Worm (Caenorhabditis elegans) whole organism, L4/young adult: ENCODE measurements around the gene oac-15.

Experiments used
- W03F9.2 ChIP-seq: fragments of 150-350 bp; optimal IDR thresholded peaks from 2 replicates; lab custom pipeline; 2014; ENCODE audit warnings: missing biosample characterization, missing genetic modification characterization
- dao-5 ChIP-seq: sonication (generic microtip); optimal IDR thresholded peaks from 2 replicates; lab custom pipeline; 2016; ENCODE audit warnings: missing genotype, missing genetic modification characterization, moderate library complexity, missing compliant biosample characterization
- him-1 ChIP-seq: sonication (generic microtip); optimal IDR thresholded peaks from 2 replicates; lab custom pipeline; 2016; ENCODE audit warnings: missing genotype, missing genetic modification reagents, missing genetic modification characterization, missing compliant biosample characterization

The oac-15 gene

DNA sequence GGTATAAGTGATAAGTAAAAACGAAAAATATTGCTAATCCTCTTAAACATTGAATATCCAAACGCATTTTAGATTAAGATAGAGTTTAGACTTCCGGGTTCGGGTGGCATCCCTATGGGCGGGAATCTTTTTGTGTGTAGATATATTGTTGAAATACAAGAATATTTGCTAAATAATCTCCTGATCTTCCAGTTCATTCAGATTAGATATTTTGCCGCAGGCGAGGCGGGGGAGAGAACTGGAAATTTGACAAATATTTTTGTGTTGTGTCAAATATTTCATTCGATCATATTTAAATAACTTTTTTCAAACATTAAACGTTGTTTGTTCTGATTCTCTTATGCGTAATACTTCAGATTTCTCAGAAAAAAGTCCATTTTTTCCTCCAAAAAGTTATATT lies at the start of gene oac-15:
oac-15 (minus strand) TSS at position 101 of the 400 bp plus-strand sequence.
- no peak for TF ChIP-seq dao-5 (tag; lab: Kevin White, UChicago)
- TF ChIP-seq him-1 (tag; lab: Kevin White, UChicago): no peak
- TF ChIP-seq W03F9.2 (tag; lab: Kevin White, UChicago): no peak

DNA sequence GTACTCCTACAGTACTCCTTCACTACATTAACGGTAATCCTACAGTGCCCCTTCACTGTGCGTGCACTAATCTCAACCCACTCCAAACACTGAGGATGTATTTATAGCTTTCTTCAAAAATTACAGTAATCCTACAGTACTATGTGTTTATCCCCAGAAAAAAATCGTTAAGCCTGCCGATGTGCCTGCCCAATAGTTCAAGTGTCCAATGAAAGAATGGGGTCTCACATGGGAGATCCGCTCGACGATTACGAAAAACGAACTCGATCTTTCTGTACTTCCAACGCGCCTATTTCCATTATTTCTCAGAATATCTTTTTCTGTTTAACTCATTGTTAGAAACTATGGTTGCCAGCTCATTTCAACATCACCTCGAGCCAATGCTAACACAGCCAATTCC lies 48.4 kb upstream of the oac-15 start, which contains the start of gene nhr-218:
nhr-218 (plus strand) TSS at position 301 of the 400 bp plus-strand sequence.
- TF ChIP-seq dao-5 (tag; lab: Kevin White, UChicago) (no peak), him-1 (tag; lab: Kevin White, UChicago) (no peak), W03F9.2 (tag; lab: Kevin White, UChicago) (no peak)

DNA sequence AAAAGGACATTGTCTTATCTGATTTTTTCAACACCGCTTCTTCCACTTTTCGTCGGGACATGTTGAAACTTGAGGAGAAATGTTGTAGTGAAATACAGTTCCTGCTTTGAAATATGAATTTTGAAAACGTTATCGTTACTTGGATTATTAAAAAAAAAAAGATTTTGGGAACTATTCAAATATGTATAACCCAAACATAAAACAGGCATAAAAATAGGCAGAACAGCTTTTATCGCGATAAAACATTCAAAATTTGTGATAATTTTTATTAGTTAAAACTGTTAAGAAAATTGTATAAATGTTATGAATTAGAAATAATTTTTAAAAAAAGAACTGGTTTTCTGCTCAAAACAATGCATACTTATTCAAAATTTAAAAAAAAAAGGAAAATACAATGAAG lies 46.7 kb upstream of the oac-15 start, which contains the start of gene bgnt-1.3:
bgnt-1.3 (minus strand) TSS at position 101 of the 400 bp plus-strand sequence.
- TF ChIP-seq dao-5 (tag; lab: Kevin White, UChicago) (no peak), him-1 (tag; lab: Kevin White, UChicago) (no peak), W03F9.2 (tag; lab: Kevin White, UChicago) (no peak)

DNA sequence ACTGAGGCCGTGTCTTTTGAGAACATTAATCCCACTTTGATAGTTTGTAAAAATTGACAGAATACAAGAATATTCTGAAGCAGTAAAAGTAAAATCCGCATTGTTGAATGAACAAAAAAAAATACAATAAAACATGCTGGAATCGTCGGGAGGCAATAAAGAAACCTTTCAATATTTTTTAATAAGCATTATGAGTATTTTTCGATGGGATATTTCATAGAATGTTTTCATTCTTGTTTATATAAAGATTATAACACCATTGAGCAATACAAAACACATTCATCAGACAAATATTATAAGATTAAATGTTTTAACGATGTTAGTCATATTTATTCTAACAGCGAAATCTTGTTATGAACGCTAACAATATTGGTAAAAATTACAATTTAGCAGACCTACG lies 44.0 kb upstream of the oac-15 start, which contains the start of gene gcy-20:
gcy-20 (minus strand) TSS at position 101 of the 400 bp plus-strand sequence.
- TF ChIP-seq W03F9.2 (tag; lab: Kevin White, UChicago) (no peak), him-1 (tag; lab: Kevin White, UChicago) (no peak), dao-5 (tag; lab: Kevin White, UChicago) (no peak)

DNA sequence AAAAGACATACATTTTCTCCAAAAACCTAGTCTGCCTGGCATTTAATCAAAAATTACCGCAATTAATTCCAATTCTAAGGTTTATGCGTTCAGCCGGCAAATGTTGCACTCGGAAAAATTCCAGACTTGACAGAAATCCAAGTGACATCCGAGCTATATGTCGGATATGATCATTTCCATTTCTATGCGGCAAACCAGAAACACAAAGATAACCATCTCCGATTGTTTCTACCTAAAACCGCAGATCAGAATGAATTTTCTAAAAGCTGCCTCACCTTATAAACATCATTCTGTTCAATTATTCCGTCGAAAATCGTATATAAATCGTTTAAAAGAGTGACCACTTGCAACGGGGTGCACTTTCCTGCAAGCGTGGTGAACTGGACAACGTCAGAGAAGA lies 39.4 kb upstream of the oac-15 start:
- no peak for TF ChIP-seq W03F9.2 (tag; lab: Kevin White, UChicago)
- no peak for TF ChIP-seq him-1 (tag; lab: Kevin White, UChicago)
- no peak for TF ChIP-seq dao-5 (tag; lab: Kevin White, UChicago)

DNA sequence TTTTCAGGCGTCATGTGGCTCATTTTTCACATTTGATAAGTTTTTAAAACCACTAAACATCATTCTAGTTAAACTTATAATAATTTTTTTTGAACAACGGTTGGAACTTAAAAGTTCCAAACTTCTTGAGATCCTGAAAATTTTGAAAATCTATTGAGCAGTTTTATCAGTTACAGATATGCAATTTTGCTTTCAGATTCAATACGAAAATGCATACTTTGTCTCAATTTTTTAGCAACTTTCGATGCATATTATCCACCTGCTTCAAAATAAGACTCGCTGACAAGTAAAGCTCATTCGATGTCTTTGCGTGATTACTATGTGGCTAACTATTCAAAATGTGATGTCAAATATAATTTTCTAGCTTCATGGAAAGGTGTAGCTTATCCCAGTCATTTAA lies 36.8 kb upstream of the oac-15 start, which contains the start of gene srh-95:
srh-95 (plus strand) TSS at position 301 of the 400 bp plus-strand sequence.
- no peak for TF ChIP-seq him-1 (tag; lab: Kevin White, UChicago)
- no peak for TF ChIP-seq dao-5 (tag; lab: Kevin White, UChicago)

DNA sequence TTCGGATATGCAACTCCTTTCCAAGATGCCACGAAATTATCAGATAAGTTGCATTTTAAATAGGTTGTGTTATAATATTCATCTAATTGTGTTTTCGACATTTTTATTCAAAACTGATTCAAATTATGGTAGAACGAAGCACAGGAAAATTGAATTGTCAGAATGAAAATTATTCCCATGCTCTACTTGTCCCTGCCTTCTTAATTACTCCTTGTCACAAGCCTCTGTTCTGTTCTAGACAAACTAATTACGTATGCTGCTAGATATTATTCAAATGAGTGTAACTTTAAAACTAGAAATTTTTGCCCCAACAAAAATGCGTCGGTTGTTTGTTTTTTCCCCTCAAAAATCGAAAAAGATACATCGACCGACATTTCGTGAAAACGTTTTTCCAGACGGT lies 34.3 kb upstream of the oac-15 start, which contains the start of gene srh-104:
srh-104 (minus strand) TSS at position 101 of the 400 bp plus-strand sequence.
- TF ChIP-seq dao-5 (tag; lab: Kevin White, UChicago) (no peak), him-1 (tag; lab: Kevin White, UChicago) (no peak), W03F9.2 (tag; lab: Kevin White, UChicago) (no peak)

DNA sequence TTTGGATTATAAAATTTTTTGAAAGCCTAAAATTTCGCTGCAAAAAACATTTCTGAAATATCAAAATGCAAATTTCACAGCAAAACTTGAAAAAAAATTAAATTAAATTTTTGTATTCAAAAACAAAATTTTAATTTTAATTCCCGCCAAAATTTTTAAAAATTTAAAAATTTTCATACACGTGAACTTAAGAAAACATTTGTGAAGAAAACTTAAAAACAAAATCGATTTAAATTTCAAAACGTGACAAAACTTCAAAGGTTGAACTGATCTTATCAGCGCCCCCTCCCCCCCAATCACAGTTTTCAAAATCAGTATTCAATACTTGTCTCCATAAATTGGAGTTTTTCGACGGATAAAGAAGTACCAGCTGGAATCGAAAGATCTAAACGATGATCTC lies 27.5 kb upstream of the oac-15 start, which contains the start of gene F21H7.5:
F21H7.5 (plus strand) TSS at position 301 of the 400 bp plus-strand sequence.
- TF ChIP-seq W03F9.2 (tag; lab: Kevin White, UChicago) (no peak), dao-5 (tag; lab: Kevin White, UChicago) (no peak), him-1 (tag; lab: Kevin White, UChicago) (no peak)

DNA sequence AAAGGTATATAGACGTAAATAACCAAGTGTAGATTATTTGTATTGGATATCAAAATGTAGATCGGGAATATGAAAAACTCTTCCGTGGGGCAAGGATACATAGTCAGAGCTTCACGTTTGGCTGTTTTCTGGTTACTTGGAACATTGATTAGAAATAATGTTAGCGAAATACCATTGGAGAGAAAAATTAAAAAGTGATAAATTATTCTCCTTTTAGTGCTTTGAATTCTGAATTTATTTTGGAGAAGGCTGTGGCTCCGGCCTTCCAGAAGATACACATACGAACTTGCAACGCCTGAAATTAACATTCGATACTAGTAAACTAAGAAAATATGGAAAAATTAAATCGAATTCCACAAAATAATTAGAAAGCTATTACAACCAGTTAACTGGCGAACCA lies 25.9 kb upstream of the oac-15 start, which contains the start of gene srh-98:
srh-98 (minus strand) TSS at position 101 of the 400 bp plus-strand sequence.
- TF ChIP-seq him-1 (tag; lab: Kevin White, UChicago) (no peak), dao-5 (tag; lab: Kevin White, UChicago) (no peak), W03F9.2 (tag; lab: Kevin White, UChicago) (no peak)

DNA sequence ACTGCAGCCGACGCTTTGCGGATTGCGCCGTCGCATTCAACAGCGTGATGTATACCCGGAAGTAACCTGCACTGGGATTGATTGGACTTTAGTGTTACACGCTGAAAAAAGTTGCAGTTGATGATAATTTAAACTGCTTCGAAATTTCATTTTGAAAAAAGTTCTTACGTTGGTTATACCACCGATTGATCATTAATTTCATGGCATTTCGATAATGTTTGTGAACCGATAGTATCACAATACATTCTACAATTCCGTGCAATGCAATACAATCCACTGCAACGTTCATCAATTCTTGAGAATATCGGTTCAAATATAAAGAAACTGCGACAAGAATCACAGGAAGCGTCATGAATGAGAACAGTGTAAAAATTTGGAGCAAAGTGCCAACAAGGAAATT lies 25.4 kb upstream of the oac-15 start, which contains the start of gene F21H7.3:
F21H7.3 (minus strand) TSS at position 101 of the 400 bp plus-strand sequence.
- TF ChIP-seq dao-5 (tag; lab: Kevin White, UChicago): no peak
- no peak for TF ChIP-seq him-1 (tag; lab: Kevin White, UChicago)
- no peak for TF ChIP-seq W03F9.2 (tag; lab: Kevin White, UChicago)

DNA sequence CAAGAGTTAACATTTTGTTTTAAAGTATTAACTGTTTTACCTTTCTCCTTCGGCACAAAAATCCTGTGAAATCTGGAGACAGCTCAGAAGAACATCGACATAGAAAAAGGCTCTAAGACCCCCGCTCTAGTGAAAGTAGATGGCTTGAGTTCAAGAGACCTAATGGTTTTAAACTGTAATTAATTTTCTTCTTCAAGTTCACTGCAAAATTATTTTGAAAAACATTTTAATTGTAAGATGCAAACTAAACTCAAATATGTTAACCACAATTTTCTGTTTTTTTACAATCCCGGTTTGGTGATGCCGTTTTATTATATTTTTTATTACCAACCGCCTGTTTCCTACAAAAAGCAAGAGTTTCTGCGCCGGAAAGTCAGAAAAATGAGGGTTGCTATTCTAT lies 23.9 kb upstream of the oac-15 start, which contains the start of gene clec-233:
clec-233 (plus strand) TSS at position 301 of the 400 bp plus-strand sequence.
- TF ChIP-seq dao-5 (tag; lab: Kevin White, UChicago) (no peak), W03F9.2 (tag; lab: Kevin White, UChicago) (no peak), him-1 (tag; lab: Kevin White, UChicago) (no peak)

DNA sequence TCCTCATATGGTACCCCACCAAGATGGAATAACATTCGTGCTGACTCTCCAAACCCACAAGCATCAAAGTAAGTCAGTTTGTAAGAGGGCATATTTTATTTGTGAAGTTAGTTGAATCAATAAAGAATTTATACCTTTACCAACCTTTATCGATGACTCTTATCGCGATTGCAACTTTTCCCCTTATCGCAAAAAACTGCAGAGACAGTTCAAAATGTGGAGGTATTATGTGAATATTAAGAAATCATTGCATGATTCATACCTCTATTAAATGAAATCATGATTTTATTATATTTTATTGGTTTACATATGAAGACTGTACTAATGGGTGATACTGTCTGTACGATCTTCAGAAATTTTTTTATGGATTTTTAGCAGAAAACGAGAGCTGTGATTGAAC lies 22.4 kb upstream of the oac-15 start, which contains the start of gene gst-22:
gst-22 (minus strand) TSS at position 103 of the 400 bp plus-strand sequence.
- TF ChIP-seq him-1 (tag; lab: Kevin White, UChicago) (no peak), dao-5 (tag; lab: Kevin White, UChicago) (no peak), W03F9.2 (tag; lab: Kevin White, UChicago) (no peak)

DNA sequence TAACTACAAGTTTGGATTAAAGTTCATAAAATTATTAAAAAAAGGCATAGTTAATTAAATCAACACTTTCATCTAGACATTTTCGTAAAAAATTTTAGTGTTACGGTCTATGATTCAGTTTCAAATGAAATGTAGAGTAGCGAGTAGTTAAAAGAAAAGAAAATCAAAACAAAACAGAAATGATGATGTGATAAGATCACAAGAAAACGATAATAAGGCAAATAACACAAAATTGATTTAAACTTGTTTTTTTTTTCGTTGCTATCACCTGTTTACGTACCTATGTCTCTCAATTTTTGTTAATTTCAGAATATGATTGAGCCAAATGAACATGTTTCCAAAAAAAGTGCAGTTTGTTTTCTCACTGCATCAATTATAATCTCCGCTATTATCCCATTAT lies 20.2 kb upstream of the oac-15 start, which contains the start of the genes F21H7.2 and F21H7.12:
F21H7.2 (minus strand) TSS at position 101 of the 400 bp plus-strand sequence.
F21H7.12 (plus strand) TSS at position 270 of the 400 bp plus-strand sequence.
- TF ChIP-seq dao-5 (tag; lab: Kevin White, UChicago): no peak
- no peak for TF ChIP-seq W03F9.2 (tag; lab: Kevin White, UChicago)
- TF ChIP-seq him-1 (tag; lab: Kevin White, UChicago): no peak
